Worm (Caenorhabditis elegans) whole organism, L1 larva: ENCODE data around the gene sdz-9.
A peak's percentile ranks its signal among the peaks of the same experiment; 100 is the strongest.

Experiments
- C34B4.2 ChIP-seq: sonication (generic microtip); optimal IDR thresholded peaks from 2 replicates; lab custom pipeline; 2017; ENCODE audit warnings: mild to moderate bottlenecking, missing genetic modification characterization, missing compliant biosample characterization
- F16B12.6 ChIP-seq: fragments of 150-350 bp; optimal IDR thresholded peaks from 2 replicates; lab custom pipeline; 2014; ENCODE audit warnings: missing biosample characterization, missing genetic modification characterization
- aly-2 ChIP-seq: fragments of 150-350 bp; optimal IDR thresholded peaks from 2 replicates; lab custom pipeline; 2014; ENCODE audit warnings: missing biosample characterization, missing genetic modification characterization
- ceh-82 ChIP-seq, 3 experiments: fragments of 150-350 bp in 1 of 3; sonication (generic microtip) in 2 of 3; optimal IDR thresholded peaks; 2 replicates each; lab custom pipeline; 2014 to 2017; ENCODE audit warnings: missing biosample characterization in 3 of 3, missing genetic modification characterization in 3 of 3
- ceh-88 ChIP-seq: fragments of 200-800 bp; sonication (Bioruptor generic); IDR thresholded peaks from 2 replicates; pipeline ENCODE4 v1.3.6; 2022; ENCODE audit warnings: missing genetic modification characterization, missing compliant biosample characterization
- ceh-90 ChIP-seq: sonication (generic microtip); optimal IDR thresholded peaks from 2 replicates; lab custom pipeline; 2016; ENCODE audit warnings: missing genetic modification characterization, missing compliant biosample characterization
- ces-1 ChIP-seq: fragments of 150-350 bp; optimal IDR thresholded peaks from 2 replicates; lab custom pipeline; 2014; ENCODE audit warnings: missing biosample characterization, missing genetic modification reagents, missing genetic modification characterization
- dpl-1 ChIP-seq, 3 experiments: fragments of 150-350 bp in 2 of 3; sonication (generic microtip) in 1 of 3; optimal IDR thresholded peaks; 2 replicates each; lab custom pipeline; 2014 to 2017; ENCODE audit warnings: missing biosample characterization in 3 of 3, missing genetic modification characterization in 3 of 3, missing genetic modification reagents in 3 of 3
- dsc-1 ChIP-seq: sonication (generic microtip); optimal IDR thresholded peaks from 2 replicates; lab custom pipeline; 2016; ENCODE audit warnings: mild to moderate bottlenecking, missing genetic modification characterization, missing compliant biosample characterization
- efl-1 ChIP-seq, 4 experiments: fragments of 150-350 bp; optimal IDR thresholded peaks in 3 of 4; peaks in 1 of 4; 1 replicate in 1 of 4; 2 replicates in 3 of 4; lab custom pipeline; 2014; ENCODE audit warnings: missing biosample characterization in 2 of 4, missing genetic modification characterization in 2 of 4, missing genetic modification reagents in 2 of 4
- egl-13 ChIP-seq: sonication (generic microtip); optimal IDR thresholded peaks from 2 replicates; lab custom pipeline; 2016; ENCODE audit warnings: missing genotype, missing genetic modification reagents, missing genetic modification characterization, missing compliant biosample characterization
- egl-27 ChIP-seq, 2 experiments: fragments of 150-350 bp in 1 of 2; sonication (generic microtip); optimal IDR thresholded peaks; 3 replicates each; lab custom pipeline; 2017 to 2018; ENCODE audit warnings: missing biosample characterization in 2 of 2, missing genetic modification characterization in 2 of 2, missing genetic modification reagents in 2 of 2
- elt-2 ChIP-seq: sonication (generic microtip); optimal IDR thresholded peaks from 2 replicates; lab custom pipeline; 2016; ENCODE audit warnings: missing genetic modification characterization, mild to moderate bottlenecking, inconsistent platforms, missing compliant biosample characterization, missing genetic modification reagents
- elt-3 ChIP-seq, 6 experiments: fragments of 150-350 bp in 1 of 6; sonication (generic microtip); optimal IDR thresholded peaks; 2 replicates each; lab custom pipeline; 2017 to 2018; ENCODE audit warnings: missing biosample characterization in 6 of 6, missing genetic modification characterization in 6 of 6, inconsistent platforms in 1 of 6
- fkh-4 ChIP-seq: sonication (generic microtip); optimal IDR thresholded peaks from 2 replicates; lab custom pipeline; 2016; ENCODE audit warnings: missing compliant biosample characterization, missing genetic modification characterization, borderline replicate concordance
- fkh-8 ChIP-seq: sonication (generic microtip); optimal IDR thresholded peaks from 2 replicates; lab custom pipeline; 2016; ENCODE audit warnings: mild to moderate bottlenecking, missing genetic modification characterization, missing compliant biosample characterization
- fos-1 ChIP-seq: fragments of 150-350 bp; optimal IDR thresholded peaks from 2 replicates; lab custom pipeline; 2014; ENCODE audit warnings: missing biosample characterization, missing genetic modification characterization
- hpl-2 ChIP-seq: fragments of 150-350 bp; optimal IDR thresholded peaks from 2 replicates; lab custom pipeline; 2014; ENCODE audit warnings: missing biosample characterization, missing genetic modification reagents, missing genetic modification characterization
- irx-1 ChIP-seq: sonication (generic microtip); optimal IDR thresholded peaks from 2 replicates; lab custom pipeline; 2016; ENCODE audit warnings: missing genetic modification characterization, missing compliant biosample characterization
- jun-1 ChIP-seq: fragments of 150-350 bp; optimal IDR thresholded peaks from 2 replicates; lab custom pipeline; 2014; ENCODE audit warnings: missing biosample characterization, missing genetic modification reagents, missing genetic modification characterization
- lin-14 ChIP-seq: fragments of 200-800 bp; sonication (Bioruptor generic); optimal IDR thresholded peaks from 2 replicates; lab custom pipeline; 2018; ENCODE audit warnings: mild to moderate bottlenecking, missing genetic modification characterization, moderate library complexity, missing compliant biosample characterization
- lin-15B ChIP-seq: fragments of 150-350 bp; sonication (generic microtip); optimal IDR thresholded peaks from 3 replicates; lab custom pipeline; 2014; ENCODE audit warnings: missing biosample characterization, missing genetic modification characterization
- lin-35 ChIP-seq, 2 experiments: fragments of 150-350 bp; optimal IDR thresholded peaks; 2 replicates each; lab custom pipeline; 2014; ENCODE audit warnings: missing biosample characterization in 2 of 2, missing genetic modification characterization in 2 of 2, missing genetic modification reagents in 2 of 2
- lsy-2 ChIP-seq, 2 experiments: fragments of 150-350 bp; optimal IDR thresholded peaks; 2 replicates each; lab custom pipeline; 2014; ENCODE audit warnings: missing biosample characterization in 2 of 2, missing genetic modification characterization in 2 of 2
- mab-9 ChIP-seq: fragments of 200-800 bp; sonication (Bioruptor generic); IDR thresholded peaks from 2 replicates; pipeline ENCODE4 v1.3.6; 2022; ENCODE audit warnings: missing genetic modification reagents, missing genetic modification characterization, missing compliant biosample characterization
- mef-2 ChIP-seq: fragments of 150-350 bp; optimal IDR thresholded peaks from 2 replicates; lab custom pipeline; 2014; ENCODE audit warnings: missing biosample characterization, missing genetic modification characterization
- nhr-12 ChIP-seq: sonication (generic microtip); optimal IDR thresholded peaks from 2 replicates; lab custom pipeline; 2017; ENCODE audit warnings: missing biosample characterization, missing genetic modification characterization
- nhr-19 ChIP-seq: fragments of 200-800 bp; sonication (Bioruptor generic); conservative IDR thresholded peaks from 2 replicates; pipeline ENCODE4 v1.3.6; 2022; ENCODE audit warnings: missing genetic modification characterization, missing compliant biosample characterization
- nhr-237 ChIP-seq: fragments of 150-350 bp; optimal IDR thresholded peaks from 2 replicates; lab custom pipeline; 2014; ENCODE audit warnings: missing biosample characterization, missing genetic modification characterization
- nhr-28 ChIP-seq: fragments of 150-350 bp; optimal IDR thresholded peaks from 2 replicates; lab custom pipeline; 2014; ENCODE audit warnings: missing biosample characterization, missing genetic modification characterization
- nhr-47 ChIP-seq: sonication (generic microtip); optimal IDR thresholded peaks from 2 replicates; lab custom pipeline; 2016; ENCODE audit warnings: mild to moderate bottlenecking, missing genetic modification characterization, moderate library complexity, missing compliant biosample characterization
- nhr-76 ChIP-seq: sonication (generic microtip); optimal IDR thresholded peaks from 2 replicates; lab custom pipeline; 2017; ENCODE audit warnings: missing biosample characterization, missing genetic modification characterization
- nhr-77 ChIP-seq: fragments of 150-350 bp; optimal IDR thresholded peaks from 2 replicates; lab custom pipeline; 2014; ENCODE audit warnings: missing biosample characterization, missing genetic modification characterization
- nhr-84 ChIP-seq: sonication (generic microtip); optimal IDR thresholded peaks from 2 replicates; lab custom pipeline; 2017; ENCODE audit warnings: missing biosample characterization, missing genetic modification characterization
- nhr-85 ChIP-seq: sonication (generic microtip); peaks from one replicate; lab custom pipeline; 2016; ENCODE audit warnings: missing genetic modification characterization, inconsistent platforms, missing compliant biosample characterization
- pax-3 ChIP-seq: fragments of 200-800 bp; sonication (Bioruptor generic); optimal IDR thresholded peaks from 2 replicates; lab custom pipeline; 2018; ENCODE audit warnings: mild to moderate bottlenecking, missing genetic modification characterization, moderate library complexity, missing compliant biosample characterization
- skn-1 ChIP-seq: fragments of 150-350 bp; optimal IDR thresholded peaks from 2 replicates; lab custom pipeline; 2014; ENCODE audit warnings: missing biosample characterization, missing genetic modification characterization
- snpc-4 ChIP-seq: fragments of 150-350 bp; optimal IDR thresholded peaks from 2 replicates; lab custom pipeline; 2014; ENCODE audit warnings: missing biosample characterization, missing genetic modification characterization
- sptf-1 ChIP-seq: fragments of 150-350 bp; optimal IDR thresholded peaks from 2 replicates; lab custom pipeline; 2014; ENCODE audit warnings: missing biosample characterization, missing genetic modification characterization
- unc-30 ChIP-seq: sonication (generic microtip); optimal IDR thresholded peaks from 2 replicates; lab custom pipeline; 2017; ENCODE audit warnings: missing biosample characterization, missing genetic modification characterization
- unc-62 ChIP-seq: fragments of 150-350 bp; optimal IDR thresholded peaks from 2 replicates; lab custom pipeline; 2014; ENCODE audit warnings: missing biosample characterization, missing genetic modification reagents, missing genetic modification characterization
- unc-98 ChIP-seq: fragments of 200-800 bp; sonication (Bioruptor generic); IDR thresholded peaks from 2 replicates; pipeline ENCODE4 v1.3.6; 2022; ENCODE audit warnings: missing genetic modification characterization, missing compliant biosample characterization
- zag-1 ChIP-seq: fragments of 150-350 bp; optimal IDR thresholded peaks from 2 replicates; lab custom pipeline; 2014; ENCODE audit warnings: missing biosample characterization, missing genetic modification characterization

sdz-9 gene

DNA sequence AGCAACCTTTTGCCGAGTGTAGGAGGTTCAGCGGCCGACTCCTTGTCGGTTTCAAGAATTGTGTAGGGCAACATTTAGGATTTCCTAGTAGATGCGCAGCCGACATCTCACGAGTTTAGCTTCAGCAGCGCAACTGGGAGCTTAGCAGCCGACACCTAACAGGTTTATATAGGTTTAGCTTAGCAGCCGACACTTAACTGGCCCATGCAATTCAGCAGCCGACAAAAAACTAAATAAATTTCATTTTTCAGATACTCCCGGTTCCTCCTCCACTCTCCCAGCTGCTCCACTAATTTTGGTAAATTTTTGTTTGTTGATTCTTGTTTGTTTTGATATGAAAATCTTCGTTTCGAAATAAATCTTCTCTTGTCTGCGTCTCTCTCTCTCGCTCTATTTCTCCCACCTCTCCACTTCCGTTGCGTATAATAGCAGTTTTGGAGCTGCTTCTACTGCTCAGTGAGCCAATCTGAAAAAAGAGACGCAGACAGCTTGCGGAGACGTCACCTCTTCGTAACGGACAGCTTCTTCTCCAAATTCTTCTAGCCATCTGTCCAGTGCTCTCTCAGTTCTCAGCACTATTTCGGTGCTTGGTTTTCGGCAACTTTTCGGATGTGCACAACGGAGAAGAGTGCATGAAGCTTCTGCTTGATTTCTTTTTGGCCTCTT, 25.3 kb downstream of the sdz-9 start (continued):
- TF ChIP-seq unc-30 (tag; lab: Kevin White, UChicago) (no peak), nhr-28 (tag; lab: Kevin White, UChicago) (no peak), nhr-47 (tag; lab: Kevin White, UChicago) (peak; percentile 78), nhr-19 (GFP tag; lab: Robert Waterston, UW) (peak; percentile 16), egl-27 (tag; optimal IDR thresholded peaks at IDR 0.05; lab: Kevin White, UChicago) (no peak), mef-2 (tag; lab: Kevin White, UChicago) (no peak), irx-1 (tag; lab: Kevin White, UChicago) (no peak), dsc-1 (tag; lab: Kevin White, UChicago) (peak; percentile 46), nhr-12 (tag; lab: Kevin White, UChicago) (no peak), nhr-85 (tag; lab: Kevin White, UChicago) (no peak), nhr-77 (no peak), pax-3 (no peak), lsy-2 (tag; optimal IDR thresholded peaks at IDR 0.05; lab: Kevin White, UChicago) (peak; percentile 48 to 62), fkh-4 (tag; lab: Kevin White, UChicago) (no peak), C34B4.2 (no peak), nhr-84 (tag; lab: Kevin White, UChicago) (no peak), ces-1 (GFP tag; lab: Kevin White, UChicago) (no peak), F16B12.6 (no peak), aly-2 (tag; lab: Kevin White, UChicago) (no peak), egl-13 (tag; lab: Kevin White, UChicago) (peak; percentile 79), elt-2 (no peak), elt-3 (tag; optimal IDR thresholded peaks at IDR 0.05; lab: Kevin White, UChicago) (no peak), fkh-8 (tag; lab: Kevin White, UChicago) (peak; percentile 94), unc-62 (GFP tag; lab: Kevin White, UChicago) (no peak), zag-1 (tag; lab: Kevin White, UChicago) (peak; percentile 57), dpl-1 (GFP tag; optimal IDR thresholded peaks at IDR 0.05; lab: Kevin White, UChicago) (peak in 2 of 3 experiments; percentile 10 to 11), ceh-88 (GFP tag; lab: Robert Waterston, UW) (no peak), hpl-2 (GFP tag; lab: Kevin White, UChicago) (no peak), lin-14 (GFP tag; lab: Kevin White, UChicago) (peak; percentile 95), mab-9 (GFP tag; lab: Robert Waterston, UW) (0 out of 2 replicates have a peak, but pooled peaks have one; percentile 29), efl-1 (optimal IDR thresholded peaks at IDR 0.05; lab: Kevin White, UChicago) (peak; percentile 54 to 64), efl-1 (GFP tag; optimal IDR thresholded peaks at IDR 0.05 in 1 of 2; lab: Kevin White, UChicago) (peak in 1 of 2 experiments; percentile 18), skn-1 (tag; lab: Kevin White, UChicago) (peak; percentile 9), nhr-237 (tag; lab: Kevin White, UChicago) (no peak), lin-35 (GFP tag; optimal IDR thresholded peaks at IDR 0.05; lab: Kevin White, UChicago) (peak in 1 of 2 experiments; percentile 31), jun-1 (tag; lab: Kevin White, UChicago) (peak; percentile 47), lin-15B (tag; lab: Kevin White, UChicago) (no peak), ceh-82 (tag; optimal IDR thresholded peaks at IDR 0.05; lab: Kevin White, UChicago) (peak; percentile 50 to 64 (median 57)), nhr-76 (tag; lab: Kevin White, UChicago) (no peak), snpc-4 (peak; percentile 66), ceh-90 (no peak), unc-98 (GFP tag; lab: Robert Waterston, UW) (no peak), fos-1 (tag; lab: Kevin White, UChicago) (peak; percentile 54), sptf-1 (no peak)
